Worm (Caenorhabditis elegans): ENCODE measurements around the gene coa-4.

- no peak for TF ChIP-seq W03F9.2 (tag; optimal IDR thresholded peaks at IDR 0.05)
- no peak for TF ChIP-seq him-1 (tag; optimal IDR thresholded peaks at IDR 0.05)
These were observed 3.8 kb upstream of the coa-4 start, which contains the start of gene T20D3.6 for ce11 chrIV:9339205-9339604.
